Fruit fly (Drosophila melanogaster): ENCODE data around the gene Hsp22.

DNA sequence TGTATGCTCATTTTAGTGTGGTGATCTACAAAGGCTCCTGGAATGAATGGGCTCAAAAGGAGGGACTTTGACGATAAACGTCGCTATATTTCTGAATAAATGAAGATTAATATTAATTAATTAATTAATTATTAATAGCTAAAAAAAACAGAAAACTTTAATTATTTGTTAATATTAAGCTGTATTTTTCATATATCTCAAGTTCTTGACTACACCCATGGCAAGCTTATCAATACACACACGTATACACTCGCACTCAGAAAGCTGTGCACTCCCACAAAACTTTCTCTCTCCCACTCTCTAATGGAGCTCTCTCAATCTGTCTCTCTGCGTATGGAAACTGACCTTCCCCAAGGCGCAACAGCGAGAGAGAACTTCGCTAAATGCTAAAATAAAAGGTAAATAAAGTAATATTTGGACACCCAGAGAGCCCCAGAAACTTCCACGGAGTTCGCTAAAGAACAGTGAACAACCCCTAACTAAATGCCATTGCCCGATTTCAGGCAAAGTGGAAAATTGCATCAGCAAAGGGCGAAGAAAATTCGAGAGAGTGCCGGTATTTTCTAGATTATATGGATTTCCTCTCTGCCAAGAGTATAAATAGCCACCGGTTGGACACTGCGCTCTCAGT is 758 bp downstream of the Hsp22 start:
- peak; percentile 78 for TF ChIP-seq Gug (GFP tag; IDR thresholded peaks at IDR 0.05)
- TF ChIP-seq CG11902 (GFP tag; optimal IDR thresholded peaks at IDR 0.05): peak; percentile 39
- TF ChIP-seq vri (GFP tag; optimal IDR thresholded peaks at IDR 0.05): peak; percentile 54
- TF ChIP-seq Blimp-1 (GFP tag; optimal IDR thresholded peaks at IDR 0.05): peak; percentile 27
- TF ChIP-seq topi (GFP tag; optimal IDR thresholded peaks at IDR 0.05): peak; percentile 81
